Fruit fly (Drosophila melanogaster): ENCODE data around the gene CG12259.

CG12259 gene

dm6 chr3R:27919385-27919789 is 1.5 kb downstream of the CG12259 start, which contains the start of gene Boh1 (continued):
- TF ChIP-seq CG30403 (GFP tag; optimal IDR thresholded peaks at IDR 0.05): peak; percentile 37
- peak; percentile 21 for TF ChIP-seq scrt (GFP tag; optimal IDR thresholded peaks at IDR 0.05)
- TF ChIP-seq fd102C (GFP tag; optimal IDR thresholded peaks at IDR 0.05): no peak
- no peak for TF ChIP-seq disco-r (GFP tag; optimal IDR thresholded peaks at IDR 0.05)
- TF ChIP-seq Rfx (GFP tag; IDR thresholded peaks at IDR 0.05): 0 out of 2 replicates have a peak, but pooled peaks have one; percentile 13
- no peak for TF ChIP-seq Six4 (GFP tag; optimal IDR thresholded peaks at IDR 0.05)
- TF ChIP-seq kah (GFP tag; optimal IDR thresholded peaks at IDR 0.05): no peak
- no peak for TF ChIP-seq zfh1 (GFP tag; IDR thresholded peaks at IDR 0.05)
- TF ChIP-seq CG13424 (tag; optimal IDR thresholded peaks at IDR 0.05): peak; percentile 51
- peak; percentile 16 for TF ChIP-seq CG3281 (GFP tag; optimal IDR thresholded peaks at IDR 0.05)
- TF ChIP-seq run (tag; optimal IDR thresholded peaks at IDR 0.05): no peak
- TF ChIP-seq stwl (tag; optimal IDR thresholded peaks at IDR 0.05): peak; percentile 39
- TF ChIP-seq Ets97D (GFP tag; optimal IDR thresholded peaks at IDR 0.05): peak; percentile 23
- peak; percentile 15 for TF ChIP-seq pzg (GFP tag; optimal IDR thresholded peaks at IDR 0.05)
- TF ChIP-seq en (GFP tag; optimal IDR thresholded peaks at IDR 0.05): no peak
- peak; percentile 15 for TF ChIP-seq CG12155 (GFP tag; optimal IDR thresholded peaks at IDR 0.05)
- no peak for TF ChIP-seq dan (GFP tag; IDR thresholded peaks at IDR 0.05)
- peak; percentile 69 for TF ChIP-seq CG2712 (tag; optimal IDR thresholded peaks at IDR 0.05)
- peak; percentile 39 for TF ChIP-seq CG12659 (GFP tag; optimal IDR thresholded peaks at IDR 0.05)
- no peak for TF ChIP-seq CG11560 (tag; IDR thresholded peaks at IDR 0.05)
- TF ChIP-seq wek (GFP tag; optimal IDR thresholded peaks at IDR 0.05): peak; percentile 84
- no peak for TF ChIP-seq Awh (GFP tag; IDR thresholded peaks at IDR 0.05)
- peak; percentile 2 for TF ChIP-seq CG9817 (tag; optimal IDR thresholded peaks at IDR 0.05)
- TF ChIP-seq chinmo (GFP tag; IDR thresholded peaks at IDR 0.05; ENCODE audit: partially characterized antibody): no peak
- TF ChIP-seq tgo (GFP tag; IDR thresholded peaks at IDR 0.05): peak; percentile 24; the same call in 1 of the 3 replicates
- no peak for TF ChIP-seq Mes4 (GFP tag; optimal IDR thresholded peaks at IDR 0.05)
- no peak for TF ChIP-seq Doc2 (GFP tag; IDR thresholded peaks at IDR 0.05)
- TF ChIP-seq CG14667 (GFP tag; IDR thresholded peaks at IDR 0.05): no peak
- no peak for TF ChIP-seq mirr (GFP tag; optimal IDR thresholded peaks at IDR 0.05)
- TF ChIP-seq CG17802 (tag; optimal IDR thresholded peaks at IDR 0.05): no peak
- peak in 1 of 2 experiments; percentile 24 for TF ChIP-seq Hr51 (GFP tag; optimal IDR thresholded peaks at IDR 0.05)
- TF ChIP-seq bab2 (GFP tag; optimal IDR thresholded peaks at IDR 0.05): no peak
- TF ChIP-seq Fer2 (tag; optimal IDR thresholded peaks at IDR 0.05): peak; percentile 32
- TF ChIP-seq NfI (GFP tag; optimal IDR thresholded peaks at IDR 0.05): peak; percentile 16
- TF ChIP-seq CG18476 (GFP tag; optimal IDR thresholded peaks at IDR 0.05): no peak
- no peak for TF ChIP-seq Hmx (GFP tag; optimal IDR thresholded peaks at IDR 0.05)
- no peak for TF ChIP-seq CG8359 (GFP tag; optimal IDR thresholded peaks at IDR 0.05; ENCODE audit: borderline replicate concordance)
- TF ChIP-seq lbe (GFP tag; optimal IDR thresholded peaks at IDR 0.05): peak; percentile 13
- peak; percentile 21 for TF ChIP-seq YL-1 (GFP tag; optimal IDR thresholded peaks at IDR 0.05)
- TF ChIP-seq Xbp1 (GFP tag; optimal IDR thresholded peaks at IDR 0.05): peak; percentile 10
- no peak for TF ChIP-seq sima (GFP tag; optimal IDR thresholded peaks at IDR 0.05)
- peak; percentile 54 for TF ChIP-seq gem (tag; optimal IDR thresholded peaks at IDR 0.05)
- no peak for TF ChIP-seq Dbx (GFP tag; IDR thresholded peaks at IDR 0.05)
- TF ChIP-seq Dref (GFP tag; IDR thresholded peaks at IDR 0.05): no peak
- peak; percentile 8 for TF ChIP-seq BEAF-32 (GFP tag; optimal IDR thresholded peaks at IDR 0.05)
- TF ChIP-seq ash1 (GFP tag; optimal IDR thresholded peaks at IDR 0.05): no peak
- TF ChIP-seq sim (GFP tag; IDR thresholded peaks at IDR 0.05): no peak
- TF ChIP-seq CG1529 (GFP tag; optimal IDR thresholded peaks at IDR 0.05): no peak
- TF ChIP-seq CG7839 (tag; optimal IDR thresholded peaks at IDR 0.05): peak; percentile 44
- peak; percentile 60 for TF ChIP-seq CG2678 (tag; optimal IDR thresholded peaks at IDR 0.05)
- TF ChIP-seq PHDP (tag; optimal IDR thresholded peaks at IDR 0.05): peak; percentile 52

Data from whole organism, embryonic.